Fruit fly (Drosophila melanogaster) whole organism, wandering third instar larva: ENCODE results near the gene CG43185.

Experiments used
- Abd-B ChIP-seq: fragments of >200 bp; optimal IDR thresholded peaks from 2 replicates; lab custom pipeline; 2017; ENCODE audit warnings: missing biosample characterization, missing genetic modification characterization
- CG32264 ChIP-seq: fragments of 200-800 bp; sonication (Bioruptor generic); optimal IDR thresholded peaks from 2 replicates; lab custom pipeline; 2016; ENCODE audit warnings: missing biosample characterization, missing genetic modification characterization
- CG9705 ChIP-seq: fragments of 200-800 bp; sonication (Bioruptor generic); optimal IDR thresholded peaks from 2 replicates; lab custom pipeline; 2018; ENCODE audit warnings: missing biosample characterization, mild to moderate bottlenecking, missing genetic modification characterization
- CrebA ChIP-seq: fragments of 200-800 bp; sonication (Bioruptor generic); optimal IDR thresholded peaks from 2 replicates; lab custom pipeline; 2016; ENCODE audit warnings: missing biosample characterization, mild to moderate bottlenecking, missing genetic modification characterization, borderline replicate concordance
- Dfd ChIP-seq: fragments of >200 bp; optimal IDR thresholded peaks from 2 replicates; lab custom pipeline; 2017; ENCODE audit warnings: missing biosample characterization, missing genetic modification characterization
- Dif ChIP-seq: fragments of 200-275, 200-300 bp; sonication (Bioruptor generic); optimal IDR thresholded peaks from 2 replicates; lab custom pipeline; 2018; ENCODE audit warnings: missing biosample characterization, missing genetic modification characterization; ENCODE audit not compliant: partially characterized antibody
- GATAd ChIP-seq: sonication (Bioruptor generic); optimal IDR thresholded peaks from 2 replicates; lab custom pipeline; 2016; ENCODE audit warnings: missing biosample characterization, missing genetic modification characterization
- HLH106 ChIP-seq: fragments of 200-800 bp; optimal IDR thresholded peaks from 3 replicates; lab custom pipeline; 2019; ENCODE audit warnings: missing biosample characterization, mild to moderate bottlenecking, missing genetic modification characterization, moderate library complexity
- Hnf4 ChIP-seq: fragments of 200-800 bp; sonication (Bioruptor generic); optimal IDR thresholded peaks from 2 replicates; lab custom pipeline; 2016; ENCODE audit warnings: missing biosample characterization, mild to moderate bottlenecking, missing genetic modification characterization
- Hr78 ChIP-seq: fragments of >200 bp; optimal IDR thresholded peaks from 2 replicates; lab custom pipeline; 2017; ENCODE audit warnings: missing biosample characterization, missing genetic modification characterization
- Hr83 ChIP-seq: fragments of 200-300 bp; sonication (Bioruptor generic); optimal IDR thresholded peaks from 2 replicates; lab custom pipeline; 2016; ENCODE audit warnings: missing biosample characterization, mild to moderate bottlenecking, missing genetic modification characterization, moderate library complexity; ENCODE audit not compliant: poor library complexity, severe bottlenecking
- Jra ChIP-seq: sonication (Bioruptor generic); optimal IDR thresholded peaks from 2 replicates; lab custom pipeline; 2016; ENCODE audit warnings: missing biosample characterization, missing genetic modification characterization
- Mio ChIP-seq: sonication (Bioruptor generic); optimal IDR thresholded peaks from 2 replicates; lab custom pipeline; 2016; ENCODE audit warnings: missing biosample characterization, missing genetic modification characterization
- Myc ChIP-seq: fragments of >200 bp; optimal IDR thresholded peaks from 2 replicates; lab custom pipeline; 2017
- N ChIP-seq: fragments of >200 bp; optimal IDR thresholded peaks from 2 replicates; lab custom pipeline; 2018; ENCODE audit warnings: missing biosample characterization, missing external identifiers, missing genetic modification characterization
- OdsH ChIP-seq: fragments of 200-800 bp; sonication (Bioruptor generic); optimal IDR thresholded peaks from 2 replicates; lab custom pipeline; 2016; ENCODE audit warnings: missing biosample characterization, mild to moderate bottlenecking, missing genetic modification characterization
- Rel ChIP-seq, 2 experiments: fragments of 200-800 bp; sonication (Bioruptor generic) in 1 of 2; optimal IDR thresholded peaks; 2 replicates in 1 of 2; 3 replicates in 1 of 2; lab custom pipeline; 2016 to 2019; ENCODE audit warnings: mild to moderate bottlenecking in 2 of 2, missing biosample characterization in 2 of 2, missing genetic modification characterization in 2 of 2, moderate library complexity in 1 of 2
- Sp1 ChIP-seq: fragments of 200-800 bp; sonication (Bioruptor generic); optimal IDR thresholded peaks from 3 replicates; lab custom pipeline; 2019; ENCODE audit warnings: missing biosample characterization, mild to moderate bottlenecking, missing genetic modification characterization, moderate library complexity
- Vsx2 ChIP-seq: fragments of 200-300, 225-300 bp; sonication (Bioruptor generic); optimal IDR thresholded peaks from 2 replicates; lab custom pipeline; 2018; ENCODE audit warnings: missing biosample characterization, missing genetic modification characterization; ENCODE audit not compliant: partially characterized antibody
- br ChIP-seq: fragments of 200-800 bp; sonication (Bioruptor generic); optimal IDR thresholded peaks from 2 replicates; lab custom pipeline; 2016; ENCODE audit warnings: missing biosample characterization, missing genetic modification characterization
- brk ChIP-seq: fragments of 200-800 bp; sonication (Bioruptor generic); optimal IDR thresholded peaks from 2 replicates; lab custom pipeline; 2016; ENCODE audit warnings: missing biosample characterization, mild to moderate bottlenecking, missing genetic modification characterization
- dl ChIP-seq, 2 experiments: fragments of 175-275, 200-275 bp in 1 of 2; fragments of 200-275 bp in 1 of 2; sonication (Bioruptor generic); optimal IDR thresholded peaks; lab custom pipeline; 2018; ENCODE audit warnings: mild to moderate bottlenecking in 2 of 2, missing biosample characterization in 2 of 2, missing genetic modification characterization in 2 of 2, moderate library complexity in 2 of 2; ENCODE audit not compliant: partially characterized antibody in 2 of 2, insufficient read depth in 1 of 2
- dmrt93B ChIP-seq: fragments of 200-800 bp; sonication (Bioruptor generic); optimal IDR thresholded peaks from 2 replicates; lab custom pipeline; 2018; ENCODE audit warnings: missing biosample characterization, mild to moderate bottlenecking, missing genetic modification characterization
- dsf ChIP-seq: sonication (Bioruptor generic); optimal IDR thresholded peaks from 2 replicates; lab custom pipeline; 2016; ENCODE audit warnings: missing biosample characterization, missing genetic modification characterization, borderline replicate concordance
- ey ChIP-seq: fragments of 200-800 bp; sonication (Bioruptor generic); optimal IDR thresholded peaks from 2 replicates; lab custom pipeline; 2016; ENCODE audit warnings: missing biosample characterization, missing genetic modification characterization
- foxo ChIP-seq, 2 experiments: fragments of 200-800 bp; sonication (Bioruptor generic); optimal IDR thresholded peaks; 2 replicates in 1 of 2; 3 replicates in 1 of 2; lab custom pipeline; 2016 to 2017; ENCODE audit warnings: missing biosample characterization in 2 of 2, missing genetic modification characterization in 2 of 2
- fru ChIP-seq: fragments of 200-800 bp; sonication (Bioruptor generic); optimal IDR thresholded peaks from 3 replicates; lab custom pipeline; 2016; ENCODE audit warnings: missing biosample characterization, mild to moderate bottlenecking, missing genetic modification characterization
- h ChIP-seq: fragments of 200-800 bp; sonication (Bioruptor generic); optimal IDR thresholded peaks from 3 replicates; lab custom pipeline; 2016; ENCODE audit warnings: missing biosample characterization, mild to moderate bottlenecking, missing genetic modification characterization
- jim ChIP-seq: fragments of 175-275, 200-325 bp; sonication (Bioruptor generic); optimal IDR thresholded peaks from 2 replicates; lab custom pipeline; 2016; ENCODE audit warnings: missing biosample characterization, mild to moderate bottlenecking, missing genetic modification characterization
- lola ChIP-seq: fragments of >200 bp; optimal IDR thresholded peaks from 2 replicates; lab custom pipeline; 2017; ENCODE audit warnings: missing biosample characterization, missing genetic modification characterization
- pan ChIP-seq: fragments of >200 bp; optimal IDR thresholded peaks from 2 replicates; lab custom pipeline; 2017
- psq ChIP-seq: fragments of 200-800 bp; sonication (Bioruptor generic); optimal IDR thresholded peaks from 3 replicates; lab custom pipeline; 2017; ENCODE audit warnings: missing biosample characterization, mild to moderate bottlenecking, missing genetic modification characterization, moderate library complexity
- rgr ChIP-seq: fragments of 200-800 bp; sonication (Bioruptor generic); optimal IDR thresholded peaks from 3 replicates; lab custom pipeline; 2016; ENCODE audit warnings: missing biosample characterization, mild to moderate bottlenecking, missing genetic modification characterization
- sage ChIP-seq: fragments of 200-800 bp; sonication (Bioruptor generic); optimal IDR thresholded peaks from 2 replicates; lab custom pipeline; 2016; ENCODE audit warnings: missing biosample characterization, mild to moderate bottlenecking, missing genetic modification characterization
- sv ChIP-seq: fragments of 200-800 bp; sonication (Bioruptor generic); optimal IDR thresholded peaks from 3 replicates; lab custom pipeline; 2016; ENCODE audit warnings: missing biosample characterization, missing genetic modification characterization
- tai ChIP-seq: sonication (Bioruptor generic); optimal IDR thresholded peaks from 2 replicates; lab custom pipeline; 2016; ENCODE audit warnings: missing biosample characterization, missing genetic modification characterization
- usp ChIP-seq: fragments of >200 bp; optimal IDR thresholded peaks from 2 replicates; lab custom pipeline; 2017; ENCODE audit warnings: missing biosample characterization, missing genetic modification characterization
- woc ChIP-seq: sonication (Bioruptor generic); optimal IDR thresholded peaks from 2 replicates; lab custom pipeline; 2016; ENCODE audit warnings: missing biosample characterization, mild to moderate bottlenecking, missing genetic modification characterization

Gene CG43185

DNA sequence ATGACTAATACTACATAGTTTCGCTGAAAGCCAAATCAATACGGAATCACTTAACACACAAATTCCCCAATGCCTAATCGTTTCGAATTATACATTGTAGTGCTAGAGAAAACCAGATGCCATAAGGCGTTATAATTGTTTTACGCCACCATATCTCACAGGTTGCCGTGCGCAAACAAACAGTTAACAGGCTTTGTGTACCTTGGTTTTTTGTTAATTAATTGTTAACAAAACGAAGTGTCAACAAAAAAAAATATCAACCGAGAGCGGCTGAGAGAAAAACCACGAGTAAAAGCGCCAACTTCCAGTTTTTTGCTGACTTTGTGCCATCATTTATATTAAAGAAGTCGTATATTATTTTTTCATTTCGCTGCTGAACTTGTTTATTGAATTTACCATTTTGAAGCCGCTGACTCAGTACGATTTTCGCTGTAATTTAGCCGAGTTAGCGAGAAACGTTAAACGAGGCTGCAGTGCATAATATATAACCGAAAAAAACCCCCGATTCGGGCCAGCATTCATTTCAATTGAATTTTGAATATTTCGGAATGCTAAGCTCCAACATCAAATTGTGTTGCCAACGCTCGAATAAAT lies 8.1 kb upstream of the CG43185 start:
- TF ChIP-seq CG9705, result no peak
- TF ChIP-seq dsf (GFP tag; lab: Kevin White, UChicago), result no peak
- TF ChIP-seq OdsH, result peak; percentile 33
- no peak for TF ChIP-seq tai (GFP tag; lab: Kevin White, UChicago)
- no peak for TF ChIP-seq Vsx2 (GFP tag; lab: Kevin White, UChicago)
- TF ChIP-seq GATAd (GFP tag; lab: Kevin White, UChicago), result no peak
- TF ChIP-seq h (GFP tag; lab: Kevin White, UChicago), result peak; percentile 42
- TF ChIP-seq br (GFP tag; lab: Kevin White, UChicago), result no peak
- no peak for TF ChIP-seq Hr78
- no peak for TF ChIP-seq sv (GFP tag; lab: Kevin White, UChicago)
- no peak for TF ChIP-seq Jra (GFP tag; lab: Kevin White, UChicago)
- no peak for TF ChIP-seq CG32264 (GFP tag; lab: Kevin White, UChicago)
- no peak for TF ChIP-seq lola (GFP tag; lab: Kevin White, UChicago)
- TF ChIP-seq N (GFP tag; lab: Kevin White, UChicago), result no peak
- TF ChIP-seq Abd-B (GFP tag; lab: Kevin White, UChicago), result no peak
- no peak for TF ChIP-seq CrebA (GFP tag; lab: Kevin White, UChicago)
- TF ChIP-seq Dif (GFP tag; lab: Kevin White, UChicago), result no peak
- no peak for TF ChIP-seq brk
- peak; percentile 48 for TF ChIP-seq rgr (GFP tag; lab: Kevin White, UChicago)
- TF ChIP-seq fru, result no peak
- no peak for TF ChIP-seq sage
- TF ChIP-seq Dfd (GFP tag; lab: Kevin White, UChicago), result no peak
- TF ChIP-seq Hnf4, result peak; percentile 8
- TF ChIP-seq Sp1 (GFP tag; lab: Kevin White, UChicago), result peak; percentile 8
- TF ChIP-seq Hr83 (GFP tag; lab: Kevin White, UChicago), result peak; percentile 73
- TF ChIP-seq dmrt93B (GFP tag; lab: Kevin White, UChicago), result peak; percentile 15
- TF ChIP-seq Myc (lab: Kevin White, UChicago), result no peak
- no peak for TF ChIP-seq Mio (GFP tag; lab: Kevin White, UChicago)
- TF ChIP-seq Rel (GFP tag; optimal IDR thresholded peaks at IDR 0.05; lab: Kevin White, UChicago), result no peak
- TF ChIP-seq Rel (tag; optimal IDR thresholded peaks at IDR 0.05; lab: Kevin White, UChicago), result no peak
- TF ChIP-seq pan (lab: Kevin White, UChicago), result no peak
- no peak for TF ChIP-seq dl (GFP tag; optimal IDR thresholded peaks at IDR 0.05; lab: Kevin White, UChicago; ENCODE audit: insufficient read depth in 1 of 2, partially characterized antibody in 2 of 2)
- no peak for TF ChIP-seq ey (GFP tag; lab: Kevin White, UChicago)
- no peak for TF ChIP-seq foxo (GFP tag; optimal IDR thresholded peaks at IDR 0.05; lab: Kevin White, UChicago)

DNA sequence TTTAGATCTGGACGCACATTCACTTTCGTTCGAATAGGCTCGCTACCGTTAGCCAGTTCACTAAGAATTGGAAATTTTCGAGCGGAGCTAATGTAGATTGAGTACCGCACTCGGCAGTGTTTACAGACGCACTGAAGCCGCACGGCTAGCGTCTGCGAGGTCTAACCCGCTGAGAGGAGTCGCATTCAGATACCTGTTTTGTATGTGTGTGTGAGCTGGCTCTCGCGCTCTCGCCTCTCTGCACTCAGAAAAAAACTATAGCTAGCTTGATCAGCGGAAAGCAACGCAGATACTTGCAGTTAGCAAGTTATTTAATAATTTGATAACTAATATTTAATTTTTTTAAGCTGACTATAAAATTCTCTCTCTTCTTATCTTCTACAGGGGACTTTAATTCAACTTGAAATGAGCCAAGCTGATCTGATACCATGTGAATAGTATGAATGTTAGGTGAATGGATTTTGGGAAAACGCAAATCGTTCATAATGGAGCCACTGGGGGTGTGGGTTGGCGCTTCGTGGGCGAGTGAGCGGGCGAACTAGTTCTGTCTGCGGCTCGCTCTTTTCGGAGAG lies 5.2 kb upstream of the CG43185 start, which contains the start of gene rau:
Gene rau (minus strand): TSS at position 136 of the 572 bp plus-strand sequence.
- peak; percentile 70 for TF ChIP-seq Dif (GFP tag; lab: Kevin White, UChicago)
- TF ChIP-seq Hr83 (GFP tag; lab: Kevin White, UChicago), result peak; percentile 32
- peak; percentile 61 for TF ChIP-seq OdsH
- peak; percentile 38 for TF ChIP-seq dmrt93B (GFP tag; lab: Kevin White, UChicago)
- TF ChIP-seq ey (GFP tag; lab: Kevin White, UChicago), result peak; percentile 66
- peak; percentile 31 for TF ChIP-seq psq (GFP tag; lab: Kevin White, UChicago)
- peak; percentile 65 for TF ChIP-seq h (GFP tag; lab: Kevin White, UChicago)
- TF ChIP-seq GATAd (GFP tag; lab: Kevin White, UChicago), result no peak
- TF ChIP-seq tai (GFP tag; lab: Kevin White, UChicago), result no peak
- TF ChIP-seq woc (GFP tag; lab: Kevin White, UChicago), result peak; percentile 52
- no peak for TF ChIP-seq Abd-B (GFP tag; lab: Kevin White, UChicago)
- TF ChIP-seq Rel (GFP tag; optimal IDR thresholded peaks at IDR 0.05; lab: Kevin White, UChicago), result no peak
- TF ChIP-seq Rel (tag; optimal IDR thresholded peaks at IDR 0.05; lab: Kevin White, UChicago), result no peak
- TF ChIP-seq CG9705, result peak; percentile 54
- peak; percentile 51 for TF ChIP-seq sv (GFP tag; lab: Kevin White, UChicago)
- TF ChIP-seq foxo (GFP tag; optimal IDR thresholded peaks at IDR 0.05; lab: Kevin White, UChicago), result peak in 1 of 2 experiments; percentile 59
- TF ChIP-seq br (GFP tag; lab: Kevin White, UChicago), result peak; percentile 70
- TF ChIP-seq Mio (GFP tag; lab: Kevin White, UChicago), result no peak
- no peak for TF ChIP-seq Dfd (GFP tag; lab: Kevin White, UChicago)
- TF ChIP-seq brk, result peak; percentile 51
- no peak for TF ChIP-seq Vsx2 (GFP tag; lab: Kevin White, UChicago)
- TF ChIP-seq jim (GFP tag; lab: Kevin White, UChicago), result no peak
- no peak for TF ChIP-seq Jra (GFP tag; lab: Kevin White, UChicago)
- no peak for TF ChIP-seq pan (lab: Kevin White, UChicago)
- no peak for TF ChIP-seq N (GFP tag; lab: Kevin White, UChicago)
- no peak for TF ChIP-seq CG32264 (GFP tag; lab: Kevin White, UChicago)
- peak; percentile 42 for TF ChIP-seq rgr (GFP tag; lab: Kevin White, UChicago)
- TF ChIP-seq Myc (lab: Kevin White, UChicago), result no peak
- peak; percentile 48 for TF ChIP-seq Hnf4
- no peak for TF ChIP-seq Hr78
- no peak for TF ChIP-seq CrebA (GFP tag; lab: Kevin White, UChicago)
- peak; percentile 23 for TF ChIP-seq sage
- peak; percentile 52 for TF ChIP-seq fru
- TF ChIP-seq usp (GFP tag; lab: Kevin White, UChicago), result no peak
- TF ChIP-seq Sp1 (GFP tag; lab: Kevin White, UChicago), result peak; percentile 69
- TF ChIP-seq lola (GFP tag; lab: Kevin White, UChicago), result no peak
- peak; percentile 72 for TF ChIP-seq HLH106
- TF ChIP-seq dl (GFP tag; optimal IDR thresholded peaks at IDR 0.05; lab: Kevin White, UChicago; ENCODE audit: insufficient read depth in 1 of 2, partially characterized antibody in 2 of 2), result peak in 1 of 2 experiments; percentile 35
- no peak for TF ChIP-seq dsf (GFP tag; lab: Kevin White, UChicago)
